Fruit fly (Drosophila melanogaster): ENCODE measurements around the gene yellow-c.
A peak's percentile ranks its signal among the peaks of the same experiment; 100 is the strongest.

yellow-c gene

dm6 chr2L:15005505-15005904 is 29.7 kb upstream of the yellow-c start, which contains the start of gene DCTN5-p25 (continued):
- TF ChIP-seq stwl (tag; optimal IDR thresholded peaks at IDR 0.05) (peak; percentile 38), CG7271 (tag; optimal IDR thresholded peaks at IDR 0.05) (no peak), phol (tag; optimal IDR thresholded peaks at IDR 0.05) (peak; percentile 4), pita (GFP tag; optimal IDR thresholded peaks at IDR 0.05) (peak; percentile 46), zen (tag; optimal IDR thresholded peaks at IDR 0.05) (peak; percentile 28), sd (tag; optimal IDR thresholded peaks at IDR 0.05) (peak; percentile 93), MESR4 (GFP tag; optimal IDR thresholded peaks at IDR 0.05) (peak; percentile 38), gfzf (GFP tag; optimal IDR thresholded peaks at IDR 0.05) (peak; percentile 91), MBD-R2 (GFP tag; IDR thresholded peaks at IDR 0.05) (peak; percentile 58), Dp (GFP tag; optimal IDR thresholded peaks at IDR 0.05) (peak; percentile 96), peb (GFP tag; IDR thresholded peaks at IDR 0.05) (no peak)

dm6 chr2L:15007331-15007863 is 27.8 kb upstream of the yellow-c start, which contains the start of the genes Ankrd49 and NC2beta:
Gene Ankrd49 (minus strand): TSS chr2L:15007431.
Gene NC2beta (plus strand): TSS chr2L:15007813.
- TF ChIP-seq CG14710 (tag; optimal IDR thresholded peaks at IDR 0.05) (peak; percentile 16), row (GFP tag; IDR thresholded peaks at IDR 0.05) (0 out of 3 replicates have a peak, but pooled peaks have one; percentile 18), CG8089 (GFP tag; optimal IDR thresholded peaks at IDR 0.05) (no peak), exex (tag; optimal IDR thresholded peaks at IDR 0.05) (no peak), Med (GFP tag) (peak; percentile 8), CG2712 (tag; optimal IDR thresholded peaks at IDR 0.05) (peak; percentile 8), gfzf (GFP tag; optimal IDR thresholded peaks at IDR 0.05) (peak; percentile 43), CG30020 (tag; optimal IDR thresholded peaks at IDR 0.05) (peak; percentile 19), Doc2 (GFP tag; IDR thresholded peaks at IDR 0.05) (no peak), gem (tag; optimal IDR thresholded peaks at IDR 0.05) (peak; percentile 9), trem (tag; optimal IDR thresholded peaks at IDR 0.05) (peak; percentile 32)

dm6 chr2L:15008034-15008433 is 27.2 kb upstream of the yellow-c start:
- TF ChIP-seq nmo (GFP tag; optimal IDR thresholded peaks at IDR 0.05): no peak
- TF ChIP-seq HLH4C (GFP tag; IDR thresholded peaks at IDR 0.05; ENCODE audit: partially characterized antibody): no peak
- peak; percentile 22 for TF ChIP-seq CG1832 (GFP tag; optimal IDR thresholded peaks at IDR 0.05)
- no peak for TF ChIP-seq ewg (GFP tag; optimal IDR thresholded peaks at IDR 0.05)
- peak; percentile 62 for TF ChIP-seq sens (GFP tag)
- TF ChIP-seq pho (GFP tag; optimal IDR thresholded peaks at IDR 0.05): no peak
- no peak for TF ChIP-seq Lhr (GFP tag; optimal IDR thresholded peaks at IDR 0.05)
- no peak for TF ChIP-seq fru (optimal IDR thresholded peaks at IDR 0.05)
- TF ChIP-seq MBD-R2 (GFP tag; IDR thresholded peaks at IDR 0.05): 0 out of 2 replicates have a peak, but pooled peaks have one; percentile 0
- no peak for TF ChIP-seq CG9932 (GFP tag; IDR thresholded peaks at IDR 0.05)
- no peak for TF ChIP-seq z (GFP tag; IDR thresholded peaks at IDR 0.05)
- peak; percentile 74 for TF ChIP-seq Med (GFP tag)
- TF ChIP-seq CG16779 (GFP tag; IDR thresholded peaks at IDR 0.05): 0 out of 2 replicates have a peak, but pooled peaks have one; percentile 39
- TF ChIP-seq Ravus (GFP tag; IDR thresholded peaks at IDR 0.05): no peak
- no peak for TF ChIP-seq gro (GFP tag; optimal IDR thresholded peaks at IDR 0.05)
- no peak for TF ChIP-seq Hr51 (GFP tag; optimal IDR thresholded peaks at IDR 0.05)
- TF ChIP-seq CG2129 (GFP tag; IDR thresholded peaks at IDR 0.05; ENCODE audit: partially characterized antibody): no peak
- no peak for TF ChIP-seq CG34422 (GFP tag; IDR thresholded peaks at IDR 0.05)
- no peak for TF ChIP-seq gem (tag; optimal IDR thresholded peaks at IDR 0.05)
- TF ChIP-seq CG8478 (optimal IDR thresholded peaks at IDR 0.05): peak; percentile 34
- no peak for TF ChIP-seq tup (GFP tag; optimal IDR thresholded peaks at IDR 0.05)
- TF ChIP-seq H15 (GFP tag; IDR thresholded peaks at IDR 0.05): no peak
- no peak for TF ChIP-seq sima (GFP tag; optimal IDR thresholded peaks at IDR 0.05)
- TF ChIP-seq dysf (GFP tag; IDR thresholded peaks at IDR 0.05): no peak

Data from whole organism, embryonic.